Worm (Caenorhabditis elegans): ENCODE measurements around the gene ZK822.10.

Gene ZK822.10

DNA sequence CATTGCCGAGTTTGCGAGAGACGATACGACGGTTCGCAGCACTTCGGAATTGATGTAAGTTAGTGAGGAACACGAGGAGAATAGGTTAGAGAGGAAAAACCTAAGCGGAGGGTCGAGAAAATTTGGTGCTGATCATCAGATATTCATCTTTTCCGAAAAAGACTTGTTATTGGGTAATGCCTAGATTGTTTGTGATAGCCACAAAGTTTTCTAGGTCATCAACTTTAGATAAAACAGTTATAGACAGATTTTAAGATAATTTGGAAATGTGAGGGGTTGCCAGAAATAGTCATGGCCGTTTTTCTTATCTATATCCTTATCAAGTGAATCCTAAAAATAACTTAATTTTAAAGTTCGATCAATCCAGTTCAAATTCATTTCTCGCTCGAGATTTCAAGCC is 16.5 kb upstream of the ZK822.10 start:
- TF ChIP-seq hmbx-1 (tag; optimal IDR thresholded peaks at IDR 0.05): no peak
- TF ChIP-seq scrt-1 (GFP tag; IDR thresholded peaks at IDR 0.05): no peak
- TF ChIP-seq pes-1 (GFP tag; IDR thresholded peaks at IDR 0.05): no peak
- TF ChIP-seq hnd-1 (tag; optimal IDR thresholded peaks at IDR 0.05): no peak
- TF ChIP-seq B0310.2 (tag; optimal IDR thresholded peaks at IDR 0.05): no peak
- no peak for TF ChIP-seq aly-1 (tag; optimal IDR thresholded peaks at IDR 0.05)
- no peak for TF ChIP-seq ets-7 (tag; optimal IDR thresholded peaks at IDR 0.05)
- TF ChIP-seq flt-1 (GFP tag; IDR thresholded peaks at IDR 0.05): no peak
- no peak for TF ChIP-seq ceh-13 (GFP tag; optimal IDR thresholded peaks at IDR 0.05)
- no peak for TF ChIP-seq tbx-11 (GFP tag; IDR thresholded peaks at IDR 0.05)
- TF ChIP-seq hmg-4 (GFP tag; optimal IDR thresholded peaks at IDR 0.05): no peak
- TF ChIP-seq tbx-37 (GFP tag; conservative IDR thresholded peaks at IDR 0.05): no peak
- no peak for TF ChIP-seq ceh-36 (tag; optimal IDR thresholded peaks at IDR 0.05)
- no peak for TF ChIP-seq F13C5.2 (tag; optimal IDR thresholded peaks at IDR 0.05)
- TF ChIP-seq ama-1 (optimal IDR thresholded peaks at IDR 0.05): no peak
- no peak for TF ChIP-seq sea-1 (GFP tag; conservative IDR thresholded peaks at IDR 0.05)

DNA sequence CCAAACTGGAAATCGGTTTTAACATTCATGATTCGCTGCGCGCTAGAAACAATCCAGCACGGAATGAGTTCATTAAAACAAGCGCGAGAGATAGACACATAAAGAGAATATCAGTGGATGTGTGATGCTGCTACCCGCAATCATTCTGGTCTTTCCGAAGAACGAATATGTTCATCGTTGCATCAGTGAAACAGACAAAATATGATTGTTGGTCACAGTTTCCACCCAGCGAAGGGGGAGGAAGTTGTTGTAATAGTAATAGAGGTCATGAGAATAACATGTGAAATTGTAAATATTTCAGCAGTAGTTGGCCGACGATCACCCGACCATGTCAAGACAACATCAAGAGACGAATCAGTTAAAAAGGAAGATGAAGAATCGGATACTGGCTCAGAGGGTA is 15.7 kb upstream of the ZK822.10 start:
- no peak for TF ChIP-seq tra-4 (tag; optimal IDR thresholded peaks at IDR 0.05)
- no peak for TF ChIP-seq hmbx-1 (tag; optimal IDR thresholded peaks at IDR 0.05)
- TF ChIP-seq flt-1 (GFP tag; IDR thresholded peaks at IDR 0.05): no peak
- TF ChIP-seq ets-7 (tag; optimal IDR thresholded peaks at IDR 0.05): no peak
- TF ChIP-seq F13C5.2 (tag; optimal IDR thresholded peaks at IDR 0.05): no peak
- TF ChIP-seq ceh-36 (tag; optimal IDR thresholded peaks at IDR 0.05): no peak
- TF ChIP-seq sea-1 (GFP tag; conservative IDR thresholded peaks at IDR 0.05): no peak
- TF ChIP-seq B0310.2 (tag; optimal IDR thresholded peaks at IDR 0.05): no peak
- TF ChIP-seq aly-1 (tag; optimal IDR thresholded peaks at IDR 0.05): no peak
- TF ChIP-seq hmg-4 (GFP tag; optimal IDR thresholded peaks at IDR 0.05): no peak
- no peak for TF ChIP-seq pes-1 (GFP tag; IDR thresholded peaks at IDR 0.05)
- no peak for TF ChIP-seq tbx-37 (GFP tag; conservative IDR thresholded peaks at IDR 0.05)
- TF ChIP-seq ceh-13 (GFP tag; optimal IDR thresholded peaks at IDR 0.05): no peak

DNA sequence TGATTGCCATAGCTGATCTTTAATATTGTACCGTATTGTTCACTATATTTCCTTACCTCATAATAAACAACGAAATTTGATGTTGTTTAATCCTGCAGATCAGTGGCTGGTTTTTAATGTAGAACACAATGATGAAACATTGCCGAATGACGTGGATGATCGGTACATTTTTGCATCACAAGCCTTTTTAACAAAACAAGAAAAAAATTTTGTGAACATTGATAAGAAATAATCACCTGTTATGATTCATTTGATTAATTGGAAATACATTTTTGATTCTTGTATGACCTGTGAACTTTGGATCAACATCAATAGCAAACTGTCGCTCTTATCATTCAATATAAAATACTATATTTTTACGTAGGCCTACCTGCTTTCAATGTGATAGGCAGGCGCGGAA is 14.1 kb upstream of the ZK822.10 start:
- no peak for TF ChIP-seq F13C5.2 (tag; optimal IDR thresholded peaks at IDR 0.05)
- no peak for TF ChIP-seq B0310.2 (tag; optimal IDR thresholded peaks at IDR 0.05)
- no peak for TF ChIP-seq tbx-37 (GFP tag; conservative IDR thresholded peaks at IDR 0.05)
- TF ChIP-seq pes-1 (GFP tag; IDR thresholded peaks at IDR 0.05): no peak
- no peak for TF ChIP-seq ets-7 (tag; optimal IDR thresholded peaks at IDR 0.05)
- TF ChIP-seq tra-4 (tag; optimal IDR thresholded peaks at IDR 0.05): no peak
- no peak for TF ChIP-seq ceh-13 (GFP tag; optimal IDR thresholded peaks at IDR 0.05)
- no peak for TF ChIP-seq scrt-1 (GFP tag; IDR thresholded peaks at IDR 0.05)
- no peak for TF ChIP-seq hmg-4 (GFP tag; optimal IDR thresholded peaks at IDR 0.05)
- TF ChIP-seq sea-1 (GFP tag; conservative IDR thresholded peaks at IDR 0.05): no peak

DNA sequence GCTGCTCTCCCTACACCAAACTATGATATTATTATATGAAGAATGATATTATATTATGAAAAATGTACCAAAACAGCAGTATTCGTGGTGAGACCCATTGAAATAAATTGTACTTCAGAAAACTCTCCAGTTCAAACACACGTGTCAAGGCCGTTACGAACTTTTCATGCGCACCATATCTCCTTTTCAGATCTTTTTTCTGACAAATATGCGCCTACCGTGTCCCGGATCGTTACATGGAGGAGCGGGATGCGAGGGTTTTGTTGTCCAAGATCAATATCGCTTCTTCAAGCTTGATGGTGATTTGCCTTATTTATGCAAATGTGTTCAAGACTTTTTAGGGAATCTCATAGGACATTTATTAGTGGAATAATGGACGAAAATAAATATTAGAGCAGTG is 13.3 kb upstream of the ZK822.10 start:
- TF ChIP-seq aly-1 (tag; optimal IDR thresholded peaks at IDR 0.05) (no peak), B0310.2 (tag; optimal IDR thresholded peaks at IDR 0.05) (no peak)

DNA sequence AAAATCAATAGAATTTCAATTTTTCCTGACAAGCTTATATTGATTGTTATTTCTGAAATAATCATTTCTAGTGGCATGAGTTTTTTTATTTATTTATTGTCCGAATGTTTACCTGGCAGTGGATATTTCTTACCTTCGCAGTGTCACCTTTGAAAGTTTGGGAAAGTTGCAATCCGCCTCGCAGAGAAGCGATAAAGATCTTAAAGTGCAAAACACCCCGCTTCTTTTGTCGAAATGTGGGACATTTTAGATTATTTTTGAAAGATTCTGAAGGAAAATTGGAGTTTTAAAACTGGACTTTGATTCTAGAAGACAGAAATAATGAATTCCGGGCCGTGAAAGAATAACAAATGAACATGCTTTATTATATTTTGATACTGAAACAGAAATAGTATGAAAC is 8.2 kb upstream of the ZK822.10 start:
- TF ChIP-seq F13C5.2 (tag; optimal IDR thresholded peaks at IDR 0.05): no peak
- TF ChIP-seq ceh-13 (GFP tag; optimal IDR thresholded peaks at IDR 0.05): no peak
- no peak for TF ChIP-seq tbx-11 (GFP tag; IDR thresholded peaks at IDR 0.05)
- no peak for TF ChIP-seq scrt-1 (GFP tag; IDR thresholded peaks at IDR 0.05)
- no peak for TF ChIP-seq sea-1 (GFP tag; conservative IDR thresholded peaks at IDR 0.05)
- TF ChIP-seq hmg-4 (GFP tag; optimal IDR thresholded peaks at IDR 0.05): no peak
- no peak for TF ChIP-seq tra-4 (tag; optimal IDR thresholded peaks at IDR 0.05)
- TF ChIP-seq ceh-36 (tag; optimal IDR thresholded peaks at IDR 0.05): no peak
- no peak for TF ChIP-seq hmbx-1 (tag; optimal IDR thresholded peaks at IDR 0.05)
- no peak for TF ChIP-seq tbx-37 (GFP tag; conservative IDR thresholded peaks at IDR 0.05)
- no peak for TF ChIP-seq hnd-1 (tag; optimal IDR thresholded peaks at IDR 0.05)
- no peak for TF ChIP-seq aly-1 (tag; optimal IDR thresholded peaks at IDR 0.05)
- TF ChIP-seq flt-1 (GFP tag; IDR thresholded peaks at IDR 0.05): no peak
- no peak for TF ChIP-seq pes-1 (GFP tag; IDR thresholded peaks at IDR 0.05)

DNA sequence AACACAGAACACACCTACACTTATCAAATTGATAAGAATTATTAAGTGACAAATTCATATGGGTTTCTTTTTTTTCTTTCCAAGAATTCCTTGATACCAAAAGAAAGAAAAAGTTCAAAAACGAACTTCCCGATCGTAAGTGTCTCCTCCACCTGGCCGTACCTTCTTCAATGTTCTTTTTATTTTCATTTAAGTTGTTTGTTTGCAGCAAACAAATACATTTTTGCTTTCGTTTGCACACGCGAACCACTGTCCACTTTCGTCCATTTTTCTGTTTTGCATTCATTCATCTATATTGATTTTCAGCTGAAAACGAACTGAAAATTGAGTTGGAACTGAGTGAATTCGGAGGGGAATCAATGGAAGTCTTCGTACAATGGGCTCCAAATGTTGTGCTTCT is 5.2 kb upstream of the ZK822.10 start, which contains the start of gene VZK822L.2:
TSS of gene VZK822L.2 (plus strand) at position 301 of the 400 bp plus-strand sequence.
- TF ChIP-seq ets-7 (tag; optimal IDR thresholded peaks at IDR 0.05): no peak
- no peak for TF ChIP-seq aly-1 (tag; optimal IDR thresholded peaks at IDR 0.05)
- no peak for TF ChIP-seq ceh-36 (tag; optimal IDR thresholded peaks at IDR 0.05)
- TF ChIP-seq flt-1 (GFP tag; IDR thresholded peaks at IDR 0.05): no peak
- no peak for TF ChIP-seq hmg-4 (GFP tag; optimal IDR thresholded peaks at IDR 0.05)
- TF ChIP-seq ceh-13 (GFP tag; optimal IDR thresholded peaks at IDR 0.05): no peak
- no peak for TF ChIP-seq scrt-1 (GFP tag; IDR thresholded peaks at IDR 0.05)
- TF ChIP-seq sea-1 (GFP tag; conservative IDR thresholded peaks at IDR 0.05): no peak
- TF ChIP-seq B0310.2 (tag; optimal IDR thresholded peaks at IDR 0.05): no peak
- TF ChIP-seq tbx-37 (GFP tag; conservative IDR thresholded peaks at IDR 0.05): no peak
- TF ChIP-seq tra-4 (tag; optimal IDR thresholded peaks at IDR 0.05): no peak
- no peak for TF ChIP-seq hmbx-1 (tag; optimal IDR thresholded peaks at IDR 0.05)
- no peak for TF ChIP-seq ama-1 (optimal IDR thresholded peaks at IDR 0.05)

DNA sequence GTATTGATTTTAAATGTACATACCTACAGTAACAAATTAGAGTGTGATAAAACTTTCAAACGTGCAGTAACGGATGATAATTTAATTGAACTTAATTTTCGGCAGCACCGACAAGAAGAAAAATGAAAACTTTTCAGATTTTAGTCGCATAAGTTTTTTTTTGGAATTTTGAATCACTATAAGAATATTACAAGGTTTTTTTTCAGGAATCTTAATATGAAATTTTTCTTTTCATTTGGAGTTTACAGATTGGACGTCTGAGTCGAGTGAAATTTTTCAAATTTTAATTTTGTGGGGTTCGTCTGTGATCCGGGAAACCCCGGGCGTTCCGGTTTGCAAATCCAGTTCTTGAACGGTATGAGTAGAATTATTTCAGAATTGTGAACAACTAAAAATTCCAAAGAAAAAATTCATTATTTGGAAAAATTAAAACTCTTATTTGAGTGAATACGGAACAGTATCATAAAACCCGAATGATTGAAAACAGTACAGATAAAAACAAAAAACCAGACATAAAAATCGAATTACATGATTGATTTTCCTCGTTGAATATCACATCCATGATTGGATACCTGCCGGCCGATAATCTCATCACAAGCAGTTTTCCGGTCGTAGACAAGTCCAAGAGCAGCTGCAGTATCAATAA is 3.5 kb upstream of the ZK822.10 start:
- TF ChIP-seq B0310.2 (tag; optimal IDR thresholded peaks at IDR 0.05): no peak
- TF ChIP-seq ceh-36 (tag; optimal IDR thresholded peaks at IDR 0.05): no peak
- no peak for TF ChIP-seq tbx-37 (GFP tag; conservative IDR thresholded peaks at IDR 0.05)
- no peak for TF ChIP-seq ets-7 (tag; optimal IDR thresholded peaks at IDR 0.05)
- TF ChIP-seq flt-1 (GFP tag; IDR thresholded peaks at IDR 0.05): no peak
- TF ChIP-seq aly-1 (tag; optimal IDR thresholded peaks at IDR 0.05): no peak
- no peak for TF ChIP-seq hmbx-1 (tag; optimal IDR thresholded peaks at IDR 0.05)
- no peak for TF ChIP-seq tra-4 (tag; optimal IDR thresholded peaks at IDR 0.05)
- no peak for TF ChIP-seq tbx-11 (GFP tag; IDR thresholded peaks at IDR 0.05)
- no peak for TF ChIP-seq pes-1 (GFP tag; IDR thresholded peaks at IDR 0.05)
- no peak for TF ChIP-seq ama-1 (optimal IDR thresholded peaks at IDR 0.05)
- no peak for TF ChIP-seq hmg-4 (GFP tag; optimal IDR thresholded peaks at IDR 0.05)
- TF ChIP-seq ceh-13 (GFP tag; optimal IDR thresholded peaks at IDR 0.05): no peak
- no peak for TF ChIP-seq F13C5.2 (tag; optimal IDR thresholded peaks at IDR 0.05)
- TF ChIP-seq scrt-1 (GFP tag; IDR thresholded peaks at IDR 0.05): no peak
- TF ChIP-seq hnd-1 (tag; optimal IDR thresholded peaks at IDR 0.05): no peak
